Fruit fly (Drosophila melanogaster): ENCODE data around the gene Cyp12e1.

Gene Cyp12e1

DNA sequence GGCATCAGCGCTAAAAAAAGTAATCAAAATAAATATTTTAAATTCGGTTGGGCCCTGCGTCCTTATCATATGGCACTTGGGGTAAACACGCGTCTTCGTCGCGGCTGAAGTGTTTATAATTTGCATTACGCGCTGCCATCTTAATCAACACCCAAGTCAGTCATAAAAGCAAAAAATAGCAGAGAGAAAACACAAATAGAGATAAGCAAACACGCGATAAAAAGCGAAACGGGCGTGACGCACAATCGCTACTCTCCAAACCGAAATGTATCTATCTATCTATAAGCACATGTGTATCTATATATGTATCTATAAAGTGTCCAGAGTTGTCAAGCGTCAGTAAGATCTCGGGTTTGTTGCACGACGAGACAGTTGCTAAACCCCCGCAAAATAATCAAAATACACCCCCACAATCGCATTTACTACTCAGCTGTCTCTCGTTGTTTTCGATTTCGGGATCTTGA lies 43.6 kb upstream of the Cyp12e1 start (continued):
- TF ChIP-seq CG15073 (GFP tag; optimal IDR thresholded peaks at IDR 0.05) (no peak), MBD-R2 (GFP tag; IDR thresholded peaks at IDR 0.05) (no peak), chm (GFP tag; IDR thresholded peaks at IDR 0.05) (no peak), Atf-2 (GFP tag; optimal IDR thresholded peaks at IDR 0.05) (no peak), CG10366 (GFP tag; IDR thresholded peaks at IDR 0.05) (no peak), CG14667 (GFP tag; IDR thresholded peaks at IDR 0.05) (no peak), pho (GFP tag; optimal IDR thresholded peaks at IDR 0.05) (no peak), cad (GFP tag; optimal IDR thresholded peaks at IDR 0.05) (no peak), odd (GFP tag; optimal IDR thresholded peaks at IDR 0.05) (peak; percentile 15), CG4854 (GFP tag; optimal IDR thresholded peaks at IDR 0.05) (no peak), CG12769 (tag; optimal IDR thresholded peaks at IDR 0.05) (peak; percentile 3), tll (GFP tag; optimal IDR thresholded peaks at IDR 0.05) (no peak), Xbp1 (GFP tag; optimal IDR thresholded peaks at IDR 0.05) (no peak), H15 (GFP tag; IDR thresholded peaks at IDR 0.05) (no peak), CG17568 (GFP tag; optimal IDR thresholded peaks at IDR 0.05) (no peak), CG3995 (GFP tag; optimal IDR thresholded peaks at IDR 0.05) (no peak), Bgb (GFP tag; IDR thresholded peaks at IDR 0.05; ENCODE audit: partially characterized antibody) (no peak), peb (GFP tag; IDR thresholded peaks at IDR 0.05) (no peak), shn (GFP tag; optimal IDR thresholded peaks at IDR 0.05) (no peak), sima (GFP tag; optimal IDR thresholded peaks at IDR 0.05) (no peak), CoRest (tag; optimal IDR thresholded peaks at IDR 0.05) (no peak), otp (GFP tag; IDR thresholded peaks at IDR 0.05) (no peak), Poxn (GFP tag; IDR thresholded peaks at IDR 0.05) (no peak), CG5953 (GFP tag; IDR thresholded peaks at IDR 0.05) (no peak), CG8290 (GFP tag; optimal IDR thresholded peaks at IDR 0.05) (no peak), CG8290 (tag; optimal IDR thresholded peaks at IDR 0.05) (peak in 1 of 2 experiments; percentile 42), CG4707 (GFP tag; optimal IDR thresholded peaks at IDR 0.05) (no peak), CG1647 (GFP tag; optimal IDR thresholded peaks at IDR 0.05) (peak; percentile 30), CG9876 (GFP tag; optimal IDR thresholded peaks at IDR 0.05) (no peak), Asciz (GFP tag; optimal IDR thresholded peaks at IDR 0.05) (peak; percentile 43), CHES-1-like (GFP tag; optimal IDR thresholded peaks at IDR 0.05) (no peak), E2f1 (GFP tag; IDR thresholded peaks at IDR 0.05) (no peak), Dll (GFP tag; IDR thresholded peaks at IDR 0.05; ENCODE audit: partially characterized antibody) (no peak), CG5245 (GFP tag; optimal IDR thresholded peaks at IDR 0.05) (no peak), MTF-1 (GFP tag; optimal IDR thresholded peaks at IDR 0.05; ENCODE audit: borderline replicate concordance) (no peak), CG3407 (GFP tag; optimal IDR thresholded peaks at IDR 0.05) (no peak), HLH54F (GFP tag; optimal IDR thresholded peaks at IDR 0.05) (no peak), dmrt99B (tag; optimal IDR thresholded peaks at IDR 0.05) (no peak), unc-4 (GFP tag; IDR thresholded peaks at IDR 0.05; ENCODE audit: partially characterized antibody) (no peak), grn (GFP tag; optimal IDR thresholded peaks at IDR 0.05) (peak; percentile 65), jigr1 (GFP tag; IDR thresholded peaks at IDR 0.05) (no peak), HHEX (GFP tag; optimal IDR thresholded peaks at IDR 0.05) (peak; percentile 65), CG10959 (GFP tag; IDR thresholded peaks at IDR 0.05) (no peak), wek (GFP tag; optimal IDR thresholded peaks at IDR 0.05) (no peak), zen (tag; optimal IDR thresholded peaks at IDR 0.05) (no peak), Side (GFP tag; optimal IDR thresholded peaks at IDR 0.05) (peak; percentile 30), ken (GFP tag; IDR thresholded peaks at IDR 0.05) (no peak), Camta (GFP tag; optimal IDR thresholded peaks at IDR 0.05) (no peak), bab2 (GFP tag; optimal IDR thresholded peaks at IDR 0.05) (peak; percentile 60), HmgZ (tag; optimal IDR thresholded peaks at IDR 0.05) (no peak), cato (GFP tag; optimal IDR thresholded peaks at IDR 0.05; ENCODE audit: borderline replicate concordance) (no peak), esg (GFP tag; conservative IDR thresholded peaks at IDR 0.05) (no peak)

Measured in whole organism, embryonic.